Fruit fly (Drosophila melanogaster) whole organism, embryonic: ENCODE data around the gene Gclm.

Experiments used
- CG11085 ChIP-seq: fragments of 200-800 bp; sonication (Bioruptor generic); IDR thresholded peaks from 2 replicates; pipeline ENCODE4 v1.3.6; 2022; ENCODE audit warnings: missing biosample characterization, missing genetic modification characterization
- CG12155 ChIP-seq: fragments of 200-800 bp; sonication (Bioruptor generic); optimal IDR thresholded peaks from 3 replicates; lab custom pipeline; 2016; ENCODE audit warnings: missing biosample characterization, missing genetic modification characterization
- CG1602 ChIP-seq: fragments of 200-800 bp; sonication (Bioruptor generic); optimal IDR thresholded peaks from 3 replicates; lab custom pipeline; 2016; ENCODE audit warnings: missing biosample characterization, missing genetic modification characterization
- CG16813 ChIP-seq: fragments of 200-800 bp; sonication (Bioruptor generic); IDR thresholded peaks from 3 replicates; pipeline ENCODE4 v1.3.6; 2022; ENCODE audit warnings: missing biosample characterization, missing genetic modification characterization; ENCODE audit not compliant: partially characterized antibody
- CG17186 ChIP-seq: fragments of 200-800 bp; sonication (Bioruptor generic); optimal IDR thresholded peaks from 3 replicates; lab custom pipeline; 2017; ENCODE audit warnings: missing biosample characterization, missing genetic modification reagents, missing genetic modification characterization
- CG17359 ChIP-seq: fragments of 200-800 bp; sonication (Bioruptor generic); optimal IDR thresholded peaks from 3 replicates; lab custom pipeline; 2018; ENCODE audit warnings: missing biosample characterization, mild to moderate bottlenecking, missing genetic modification characterization, moderate library complexity
- CG1832 ChIP-seq: fragments of 200-800 bp; sonication (Bioruptor generic); optimal IDR thresholded peaks from 2 replicates; lab custom pipeline; 2017; ENCODE audit warnings: missing biosample characterization, mild to moderate bottlenecking, missing genetic modification characterization, inconsistent platforms
- CG2120 ChIP-seq: fragments of 200-800 bp; sonication (Bioruptor generic); optimal IDR thresholded peaks from 3 replicates; lab custom pipeline; 2016; ENCODE audit warnings: missing biosample characterization, missing genetic modification characterization
- CG3726 ChIP-seq: fragments of 200-800 bp; sonication (Bioruptor generic); IDR thresholded peaks from 3 replicates; pipeline ENCODE4, ENCODE4 v1.3.6; 2022; ENCODE audit warnings: missing biosample characterization, missing genetic modification characterization
- CG3847 ChIP-seq: fragments of 200-800 bp; sonication (Bioruptor generic); IDR thresholded peaks from 2 replicates; pipeline ENCODE4 v1.3.6; 2022; ENCODE audit warnings: missing biosample characterization, missing genetic modification characterization
- CG4282 ChIP-seq: fragments of 200-800 bp; sonication (Bioruptor generic); optimal IDR thresholded peaks from 2 replicates; lab custom pipeline; 2016; ENCODE audit warnings: missing biosample characterization, missing genetic modification characterization
- CG6272 ChIP-seq: fragments of 200-800 bp; sonication (Bioruptor generic); IDR thresholded peaks from 2 replicates; pipeline ENCODE4 v1.3.6; 2022; ENCODE audit warnings: missing biosample characterization, missing genetic modification characterization
- CG6813 ChIP-seq: fragments of 200-800 bp; sonication (Bioruptor generic); optimal IDR thresholded peaks from 2 replicates; lab custom pipeline; 2017; ENCODE audit warnings: missing biosample characterization, missing genetic modification characterization, mild to moderate bottlenecking, moderate library complexity, missing genetic modification reagents
- CG8281 ChIP-seq: fragments of 200-800 bp; sonication (Bioruptor generic); optimal IDR thresholded peaks from 2 replicates; lab custom pipeline; 2018; ENCODE audit warnings: missing biosample characterization, mild to moderate bottlenecking, missing genetic modification characterization, moderate library complexity
- D19B ChIP-seq: fragments of 200-800 bp; sonication (Bioruptor generic); optimal IDR thresholded peaks from 2 replicates; lab custom pipeline; 2017; ENCODE audit warnings: missing biosample characterization, mild to moderate bottlenecking, missing genetic modification characterization
- Deaf1 ChIP-seq: fragments of 200-800 bp; optimal IDR thresholded peaks from 3 replicates; lab custom pipeline; 2019; ENCODE audit warnings: missing biosample characterization, mild to moderate bottlenecking, missing genetic modification characterization, moderate library complexity
- Dek ChIP-seq: fragments of 200-800 bp; sonication (Bioruptor generic); optimal IDR thresholded peaks from 3 replicates; lab custom pipeline; 2019; ENCODE audit warnings: missing biosample characterization, mild to moderate bottlenecking, missing genetic modification characterization, moderate library complexity
- Dll ChIP-seq: fragments of 200-800 bp; sonication (Bioruptor generic); IDR thresholded peaks from 4 replicates; pipeline ENCODE4 v1.3.6; 2022; ENCODE audit warnings: missing biosample characterization, missing genetic modification characterization; ENCODE audit not compliant: partially characterized antibody
- E2f2 ChIP-seq: fragments of 200-800 bp; sonication (Bioruptor generic); IDR thresholded peaks from 2 replicates; pipeline ENCODE4 v1.3.6; 2022; ENCODE audit warnings: missing biosample characterization, missing genetic modification characterization
- Ets97D ChIP-seq: fragments of 200-800 bp; sonication (Bioruptor generic); optimal IDR thresholded peaks from 3 replicates; lab custom pipeline; 2016; ENCODE audit warnings: missing biosample characterization, missing genetic modification characterization
- Fer3 ChIP-seq: fragments of 200-800 bp; sonication (Bioruptor generic); optimal IDR thresholded peaks from 2 replicates; lab custom pipeline; 2018; ENCODE audit warnings: missing biosample characterization, mild to moderate bottlenecking, missing genetic modification characterization, moderate library complexity
- HLH4C ChIP-seq: fragments of 200-800 bp; sonication (Bioruptor generic); IDR thresholded peaks from 3 replicates; pipeline ENCODE4 v1.3.6; 2022; ENCODE audit warnings: missing biosample characterization, missing genetic modification characterization; ENCODE audit not compliant: partially characterized antibody
- HLH54F ChIP-seq: fragments of 200-800 bp; sonication (Bioruptor generic); optimal IDR thresholded peaks from 3 replicates; lab custom pipeline; 2016; ENCODE audit warnings: missing biosample characterization, missing genetic modification characterization
- Mad ChIP-seq: fragments of 200-800 bp; sonication (Bioruptor generic); optimal IDR thresholded peaks from 2 replicates; lab custom pipeline; 2016; ENCODE audit warnings: missing biosample characterization, missing genetic modification characterization
- Med ChIP-seq: fragments of 200-800 bp; sonication (Bioruptor generic); peaks from one replicate; lab custom pipeline; 2016; ENCODE audit warnings: missing biosample characterization, missing genetic modification characterization, mild to moderate bottlenecking, inconsistent platforms, moderate library complexity
- Mes4 ChIP-seq: fragments of 200-800 bp; sonication (Bioruptor generic); optimal IDR thresholded peaks from 2 replicates; lab custom pipeline; 2016; ENCODE audit warnings: missing biosample characterization, missing genetic modification characterization
- Myb ChIP-seq: fragments of 200-800 bp; sonication (Bioruptor generic); optimal IDR thresholded peaks from 2 replicates; lab custom pipeline; 2016; ENCODE audit warnings: missing biosample characterization, missing genetic modification characterization
- Nf-YC ChIP-seq: fragments of 200-800 bp; optimal IDR thresholded peaks from 3 replicates; lab custom pipeline; 2019; ENCODE audit warnings: missing biosample characterization, mild to moderate bottlenecking, missing genetic modification characterization, moderate library complexity
- Optix ChIP-seq: fragments of 200-800 bp; sonication (Bioruptor generic); IDR thresholded peaks from 3 replicates; pipeline ENCODE4 v1.3.6; 2022; ENCODE audit warnings: missing biosample characterization, missing genetic modification characterization
- Sox102F ChIP-seq: fragments of 200-800 bp; sonication (Bioruptor generic); optimal IDR thresholded peaks from 2 replicates; lab custom pipeline; 2018; ENCODE audit warnings: missing biosample characterization, mild to moderate bottlenecking, missing genetic modification characterization, moderate library complexity
- Sry-β ChIP-seq: fragments of 200-800 bp; sonication (Bioruptor generic); optimal IDR thresholded peaks from 2 replicates; lab custom pipeline; 2018; ENCODE audit warnings: missing biosample characterization, mild to moderate bottlenecking, missing genetic modification characterization, moderate library complexity
- bab2 ChIP-seq: fragments of 200-800 bp; sonication (Bioruptor generic); optimal IDR thresholded peaks from 2 replicates; lab custom pipeline; 2016; ENCODE audit warnings: missing biosample characterization, missing genetic modification characterization
- da ChIP-seq: fragments of 200-800 bp; sonication (Bioruptor generic); optimal IDR thresholded peaks from 2 replicates; lab custom pipeline; 2016; ENCODE audit warnings: missing biosample characterization, missing genetic modification characterization
- exex ChIP-seq: fragments of 200-800 bp; sonication (Bioruptor generic); optimal IDR thresholded peaks from 4 replicates; lab custom pipeline; 2018; ENCODE audit warnings: missing biosample characterization, mild to moderate bottlenecking, missing genetic modification characterization, moderate library complexity
- fru ChIP-seq: fragments of >200 bp; optimal IDR thresholded peaks from 2 replicates; lab custom pipeline; 2017
- jumu ChIP-seq: fragments of 200-800 bp; sonication (Bioruptor generic); optimal IDR thresholded peaks from 3 replicates; lab custom pipeline; 2016; ENCODE audit warnings: missing biosample characterization, missing genetic modification characterization
- otp ChIP-seq: fragments of 200-800 bp; sonication (Bioruptor generic); IDR thresholded peaks from 3 replicates; pipeline ENCODE4, ENCODE4 v1.3.6; 2022; ENCODE audit warnings: missing biosample characterization, missing genetic modification characterization
- phol ChIP-seq: fragments of 200-800 bp; sonication (Bioruptor generic); optimal IDR thresholded peaks from 3 replicates; lab custom pipeline; 2018; ENCODE audit warnings: missing biosample characterization, mild to moderate bottlenecking, missing genetic modification characterization, moderate library complexity
- pzg ChIP-seq: fragments of 200-800 bp; sonication (Bioruptor generic); optimal IDR thresholded peaks from 3 replicates; lab custom pipeline; 2018; ENCODE audit warnings: missing biosample characterization, mild to moderate bottlenecking, missing genetic modification characterization, moderate library complexity
- row ChIP-seq: fragments of 200-800 bp; sonication (Bioruptor generic); IDR thresholded peaks from 3 replicates; pipeline ENCODE4 v1.3.6; 2022; ENCODE audit warnings: missing biosample characterization, missing genetic modification characterization
- tna ChIP-seq: fragments of 200-800 bp; sonication (Bioruptor generic); IDR thresholded peaks from 2 replicates; pipeline ENCODE4 v1.3.6; 2022; ENCODE audit warnings: missing biosample characterization, missing genetic modification characterization; ENCODE audit not compliant: partially characterized antibody
- trh ChIP-seq: fragments of 200-800 bp; sonication (Bioruptor generic); optimal IDR thresholded peaks from 2 replicates; lab custom pipeline; 2016; ENCODE audit warnings: missing biosample characterization, missing genetic modification characterization
- zfh2 ChIP-seq: fragments of 200-800 bp; sonication (Bioruptor generic); optimal IDR thresholded peaks from 2 replicates; lab custom pipeline; 2016; ENCODE audit warnings: missing biosample characterization, missing genetic modification characterization

The Gclm gene

DNA sequence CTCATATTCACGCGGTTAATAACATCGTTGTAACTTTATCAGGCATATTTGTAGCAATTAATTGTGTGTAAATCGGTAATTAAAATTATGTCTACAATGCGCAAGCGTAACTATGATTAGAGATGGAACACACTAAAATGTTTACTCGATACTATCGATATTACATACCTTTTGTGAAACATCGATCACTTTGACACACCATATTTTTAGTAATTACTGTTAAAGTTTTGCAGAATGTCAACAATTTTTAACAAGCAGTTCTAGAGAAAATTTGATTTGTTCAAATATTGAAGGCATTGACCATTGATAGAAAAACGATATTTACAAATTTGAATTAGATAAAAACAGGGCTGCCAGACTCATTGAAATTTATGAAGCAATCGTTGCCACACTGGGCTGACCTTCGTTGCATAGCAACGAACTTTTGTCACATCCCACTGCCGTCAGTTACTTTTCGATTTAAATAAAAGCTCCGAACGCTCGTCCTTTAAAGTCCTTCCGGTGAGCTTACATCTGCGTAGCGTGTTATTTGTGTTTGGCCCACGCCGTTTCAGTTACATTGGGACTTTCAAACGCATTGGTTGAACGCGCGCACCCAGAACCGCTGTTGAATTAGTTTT lies 47.0 kb downstream of the Gclm start, which contains the start of the genes loco and wake (continued):
- TF ChIP-seq Sox102F (no peak), jumu (peak; percentile 16), CG12155 (GFP tag; lab: Kevin White, UChicago) (peak; percentile 10), CG17359 (tag; lab: Kevin White, UChicago) (no peak), CG8281 (tag; lab: Kevin White, UChicago) (no peak), CG4282 (GFP tag; lab: Kevin White, UChicago) (no peak), Nf-YC (tag; lab: Kevin White, UChicago) (peak; percentile 20), CG3847 (GFP tag; lab: Robert Waterston, UW) (peak; percentile 88), D19B (GFP tag; lab: Kevin White, UChicago) (no peak), da (GFP tag; lab: Kevin White, UChicago) (no peak), phol (tag; lab: Kevin White, UChicago) (peak; percentile 64), CG2120 (GFP tag; lab: Kevin White, UChicago) (peak; percentile 19), CG6813 (GFP tag; lab: Kevin White, UChicago) (no peak), Mad (GFP tag; lab: Kevin White, UChicago) (peak; percentile 16), Ets97D (GFP tag; lab: Kevin White, UChicago) (peak; percentile 66), Sry-β (GFP tag; lab: Kevin White, UChicago) (no peak), CG6272 (GFP tag; lab: Robert Waterston, UW) (0 out of 2 replicates have a peak, but pooled peaks have one; percentile 4), Dek (tag; lab: Kevin White, UChicago) (no peak), bab2 (GFP tag; lab: Kevin White, UChicago) (no peak), CG16813 (peak; percentile 93), row (GFP tag; lab: Robert Waterston, UW) (0 out of 3 replicates have a peak, but pooled peaks have one; percentile 24), Mes4 (GFP tag; lab: Kevin White, UChicago) (no peak), Dll (GFP tag; lab: Robert Waterston, UW) (peak; percentile 99), trh (GFP tag; lab: Kevin White, UChicago) (no peak), Med (GFP tag; lab: Kevin White, UChicago) (peak; percentile 87), Myb (GFP tag; lab: Kevin White, UChicago) (peak; percentile 100), otp (no peak), fru (lab: Kevin White, UChicago) (no peak), tna (GFP tag; lab: Robert Waterston, UW) (peak; percentile 69; the same call in 1 of the 2 replicates), CG3726 (GFP tag; lab: Robert Waterston, UW) (no peak), pzg (peak; percentile 86), E2f2 (GFP tag; lab: Robert Waterston, UW) (peak; percentile 83), zfh2 (GFP tag; lab: Kevin White, UChicago) (no peak), CG17186 (GFP tag; lab: Kevin White, UChicago) (peak; percentile 34), Deaf1 (tag; lab: Kevin White, UChicago) (peak; percentile 22), exex (tag; lab: Kevin White, UChicago) (no peak), CG11085 (GFP tag; lab: Robert Waterston, UW) (no peak), CG1602 (GFP tag; lab: Kevin White, UChicago) (no peak), CG1832 (GFP tag; lab: Kevin White, UChicago) (no peak), Fer3 (tag; lab: Kevin White, UChicago) (no peak), Optix (GFP tag; lab: Robert Waterston, UW) (no peak), HLH4C (peak; percentile 87), HLH54F (peak; percentile 11)
